Fruit fly (Drosophila melanogaster) whole organism, embryonic: ENCODE data around the gene pim.
A peak's percentile ranks its signal among the peaks of the same experiment; 100 is the strongest.

Source experiments
- Antp ChIP-seq: fragments of 200-800 bp; sonication (Bioruptor generic); optimal IDR thresholded peaks from 3 replicates; lab custom pipeline; 2016; ENCODE audit warnings: missing biosample characterization, missing genetic modification characterization
- Awh ChIP-seq: fragments of 200-800 bp; sonication (Bioruptor generic); IDR thresholded peaks from 2 replicates; pipeline ENCODE4, ENCODE4 v1.3.6; 2022; ENCODE audit warnings: missing biosample characterization, missing genetic modification characterization
- Bdp1 ChIP-seq: fragments of 200-800 bp; sonication (Bioruptor generic); optimal IDR thresholded peaks from 3 replicates; lab custom pipeline; 2016; ENCODE audit warnings: missing biosample characterization, missing genetic modification characterization
- CG10267 ChIP-seq: fragments of 200-800 bp; sonication (Bioruptor generic); optimal IDR thresholded peaks from 2 replicates; lab custom pipeline; 2018; ENCODE audit warnings: missing biosample characterization, mild to moderate bottlenecking, missing genetic modification characterization, moderate library complexity
- CG11247 ChIP-seq: fragments of 200-800 bp; sonication (Bioruptor generic); IDR thresholded peaks from 2 replicates; pipeline ENCODE4 v1.3.6; 2022; ENCODE audit warnings: missing biosample characterization, missing genetic modification characterization
- CG13296 ChIP-seq: fragments of 200-800 bp; sonication (Bioruptor generic); optimal IDR thresholded peaks from 3 replicates; lab custom pipeline; 2018; ENCODE audit warnings: missing biosample characterization, mild to moderate bottlenecking, missing genetic modification characterization
- CG14014 ChIP-seq: fragments of 200-800 bp; sonication (Bioruptor generic); IDR thresholded peaks from 2 replicates; pipeline ENCODE4 v1.3.6; 2022; ENCODE audit warnings: missing biosample characterization, missing genetic modification characterization
- CG14860 ChIP-seq: fragments of 200-800 bp; sonication (Bioruptor generic); IDR thresholded peaks from 3 replicates; pipeline ENCODE4 v1.3.6; 2022; ENCODE audit warnings: missing biosample characterization, missing genetic modification characterization; ENCODE audit not compliant: partially characterized antibody
- CG1529 ChIP-seq: fragments of 200-800 bp; sonication (Bioruptor generic); optimal IDR thresholded peaks from 3 replicates; lab custom pipeline; 2018; ENCODE audit warnings: missing biosample characterization, missing genetic modification characterization
- CG16863 ChIP-seq: fragments of 200-800 bp; sonication (Bioruptor generic); optimal IDR thresholded peaks from 3 replicates; lab custom pipeline; 2016; ENCODE audit warnings: missing biosample characterization, missing genetic modification characterization
- CG17612 ChIP-seq: fragments of 200-800 bp; sonication (Bioruptor generic); IDR thresholded peaks from 2 replicates; pipeline ENCODE4 v1.3.6; 2022; ENCODE audit warnings: missing biosample characterization, missing genetic modification characterization
- CG18764 ChIP-seq: fragments of 200-800 bp; sonication (Bioruptor generic); optimal IDR thresholded peaks from 3 replicates; lab custom pipeline; 2016; ENCODE audit warnings: missing biosample characterization, missing genetic modification characterization
- CG2116 ChIP-seq: fragments of 200-800 bp; sonication (Bioruptor generic); optimal IDR thresholded peaks from 3 replicates; lab custom pipeline; 2018; ENCODE audit warnings: missing biosample characterization, mild to moderate bottlenecking, missing genetic modification characterization
- CG2202 ChIP-seq: fragments of 200-800 bp; sonication (Bioruptor generic); optimal IDR thresholded peaks from 2 replicates; lab custom pipeline; 2018; ENCODE audit warnings: missing biosample characterization, mild to moderate bottlenecking, missing genetic modification characterization
- CG31365 ChIP-seq: fragments of 200-800 bp; sonication (Bioruptor generic); optimal IDR thresholded peaks from 2 replicates; lab custom pipeline; 2018; ENCODE audit warnings: missing biosample characterization, mild to moderate bottlenecking, missing genetic modification characterization
- CG6689 ChIP-seq: fragments of 200-800 bp; sonication (Bioruptor generic); IDR thresholded peaks from 2 replicates; pipeline ENCODE4 v1.3.6; 2022; ENCODE audit warnings: missing biosample characterization, missing genetic modification characterization
- CG6854 ChIP-seq: fragments of 200-800 bp; sonication (Bioruptor generic); optimal IDR thresholded peaks from 3 replicates; lab custom pipeline; 2017; ENCODE audit warnings: missing biosample characterization, mild to moderate bottlenecking, missing genetic modification characterization
- CG8924 ChIP-seq: fragments of 200-800 bp; optimal IDR thresholded peaks from 3 replicates; lab custom pipeline; 2019; ENCODE audit warnings: missing biosample characterization, mild to moderate bottlenecking, missing genetic modification characterization, moderate library complexity
- CG9876 ChIP-seq: fragments of 200-800 bp; sonication (Bioruptor generic); optimal IDR thresholded peaks from 2 replicates; lab custom pipeline; 2016; ENCODE audit warnings: missing biosample characterization, missing genetic modification characterization
- CHES-1-like ChIP-seq: fragments of 200-800 bp; sonication (Bioruptor generic); optimal IDR thresholded peaks from 2 replicates; lab custom pipeline; 2016; ENCODE audit warnings: missing biosample characterization, missing genetic modification characterization
- CkIIα-i1 ChIP-seq: fragments of 200-800 bp; sonication (Bioruptor generic); IDR thresholded peaks from 2 replicates; pipeline ENCODE4 v1.3.6; 2022; ENCODE audit warnings: missing biosample characterization, missing genetic modification characterization
- Dbx ChIP-seq: fragments of 200-800 bp; sonication (Bioruptor generic); IDR thresholded peaks from 3 replicates; pipeline ENCODE4 v1.3.6; 2022; ENCODE audit warnings: missing biosample characterization, missing genetic modification characterization
- Doc2 ChIP-seq: fragments of 200-800 bp; sonication (Bioruptor generic); IDR thresholded peaks from 2 replicates; pipeline ENCODE4 v1.3.6; 2022; ENCODE audit warnings: missing biosample characterization, missing genetic modification characterization
- Doc3 ChIP-seq: fragments of 200-800 bp; sonication (Bioruptor generic); IDR thresholded peaks from 3 replicates; pipeline ENCODE4 v1.3.6; 2022; ENCODE audit warnings: missing biosample characterization, missing genetic modification characterization; ENCODE audit not compliant: partially characterized antibody
- Jarid2 ChIP-seq: fragments of 200-800 bp; sonication (Bioruptor generic); optimal IDR thresholded peaks from 3 replicates; lab custom pipeline; 2017; ENCODE audit warnings: mild to moderate bottlenecking, missing biosample characterization, missing genetic modification reagents, missing genetic modification characterization
- MESR4 ChIP-seq: fragments of 200-800 bp; sonication (Bioruptor generic); optimal IDR thresholded peaks from 2 replicates; lab custom pipeline; 2018; ENCODE audit warnings: missing biosample characterization, mild to moderate bottlenecking, missing genetic modification characterization, moderate library complexity
- NFAT ChIP-seq: fragments of 200-800 bp; sonication (Bioruptor generic); IDR thresholded peaks from 2 replicates; pipeline ENCODE4 v1.3.6; 2022; ENCODE audit warnings: missing biosample characterization, missing genetic modification characterization
- NK7.1 ChIP-seq: fragments of 200-800 bp; sonication (Bioruptor generic); optimal IDR thresholded peaks from 3 replicates; lab custom pipeline; 2016; ENCODE audit warnings: missing biosample characterization, missing genetic modification characterization
- NfI ChIP-seq: fragments of 200-800 bp; sonication (Bioruptor generic); optimal IDR thresholded peaks from 3 replicates; lab custom pipeline; 2018; ENCODE audit warnings: missing biosample characterization, mild to moderate bottlenecking, missing genetic modification characterization, moderate library complexity
- Six4 ChIP-seq: fragments of 200-800 bp; sonication (Bioruptor generic); optimal IDR thresholded peaks from 2 replicates; lab custom pipeline; 2016; ENCODE audit warnings: missing biosample characterization, missing genetic modification characterization
- ac ChIP-seq: fragments of 200-800 bp; sonication (Bioruptor generic); optimal IDR thresholded peaks from 3 replicates; lab custom pipeline; 2017; ENCODE audit warnings: missing biosample characterization, mild to moderate bottlenecking, missing genetic modification characterization
- bigmax ChIP-seq: fragments of 200-800 bp; sonication (Bioruptor generic); optimal IDR thresholded peaks from 2 replicates; lab custom pipeline; 2018; ENCODE audit warnings: missing biosample characterization, mild to moderate bottlenecking, missing genetic modification characterization
- dati ChIP-seq: fragments of 200-800 bp; sonication (Bioruptor generic); IDR thresholded peaks from 2 replicates; pipeline ENCODE4 v1.3.6; 2022; ENCODE audit warnings: missing biosample characterization, missing genetic modification characterization
- eyg ChIP-seq: fragments of 200-800 bp; sonication (Bioruptor generic); optimal IDR thresholded peaks from 3 replicates; lab custom pipeline; 2016; ENCODE audit warnings: missing biosample characterization, missing genetic modification characterization
- fd3F ChIP-seq: fragments of 200-800 bp; sonication (Bioruptor generic); optimal IDR thresholded peaks from 2 replicates; lab custom pipeline; 2018; ENCODE audit warnings: missing biosample characterization, mild to moderate bottlenecking, missing genetic modification characterization, moderate library complexity
- fd64A ChIP-seq: fragments of 200-800 bp; sonication (Bioruptor generic); optimal IDR thresholded peaks from 3 replicates; lab custom pipeline; 2018; ENCODE audit warnings: missing biosample characterization, mild to moderate bottlenecking, missing genetic modification characterization
- fd96Cb ChIP-seq: fragments of 200-800 bp; sonication (Bioruptor generic); optimal IDR thresholded peaks from 2 replicates; lab custom pipeline; 2018; ENCODE audit warnings: missing biosample characterization, mild to moderate bottlenecking, missing genetic modification characterization, moderate library complexity
- ftz-f1 ChIP-seq: fragments of 200-800 bp; sonication (Bioruptor generic); optimal IDR thresholded peaks from 2 replicates; lab custom pipeline; 2016; ENCODE audit warnings: missing biosample characterization, missing genetic modification characterization
- gem ChIP-seq: fragments of 200-800 bp; sonication (Bioruptor generic); optimal IDR thresholded peaks from 2 replicates; lab custom pipeline; 2019; ENCODE audit warnings: missing biosample characterization, mild to moderate bottlenecking, missing genetic modification characterization, moderate library complexity
- gsb-n ChIP-seq: fragments of 200-800 bp; sonication (Bioruptor generic); optimal IDR thresholded peaks from 3 replicates; lab custom pipeline; 2018; ENCODE audit warnings: missing biosample characterization, mild to moderate bottlenecking, missing genetic modification characterization
- h ChIP-seq: fragments of >200 bp; optimal IDR thresholded peaks from 2 replicates; lab custom pipeline; 2017
- hb ChIP-seq: fragments of 200-800 bp; sonication (Bioruptor generic); IDR thresholded peaks from 3 replicates; pipeline ENCODE4 v1.3.6; 2022; ENCODE audit warnings: missing biosample characterization, missing genetic modification characterization; ENCODE audit not compliant: partially characterized antibody
- jigr1 ChIP-seq: fragments of 200-800 bp; sonication (Bioruptor generic); IDR thresholded peaks from 3 replicates; pipeline ENCODE4 v1.3.6; 2022; ENCODE audit warnings: missing biosample characterization, missing genetic modification characterization
- jumu ChIP-seq: fragments of 200-800 bp; sonication (Bioruptor generic); optimal IDR thresholded peaks from 3 replicates; lab custom pipeline; 2016; ENCODE audit warnings: missing biosample characterization, missing genetic modification characterization
- nmo ChIP-seq: fragments of 200-800 bp; sonication (Bioruptor generic); optimal IDR thresholded peaks from 2 replicates; lab custom pipeline; 2018; ENCODE audit warnings: missing biosample characterization, mild to moderate bottlenecking, missing genetic modification characterization, moderate library complexity
- odd ChIP-seq: fragments of 200-800 bp; sonication (Bioruptor generic); optimal IDR thresholded peaks from 2 replicates; lab custom pipeline; 2017; ENCODE audit warnings: missing biosample characterization, mild to moderate bottlenecking, missing genetic modification characterization
- phol ChIP-seq: fragments of 200-800 bp; sonication (Bioruptor generic); optimal IDR thresholded peaks from 3 replicates; lab custom pipeline; 2018; ENCODE audit warnings: missing biosample characterization, mild to moderate bottlenecking, missing genetic modification characterization, moderate library complexity
- pum ChIP-seq: fragments of 200-800 bp; sonication (Bioruptor generic); optimal IDR thresholded peaks from 2 replicates; lab custom pipeline; 2016; ENCODE audit warnings: missing biosample characterization, missing genetic modification characterization
- tll ChIP-seq, 2 experiments: fragments of 200-800 bp in 1 of 2; fragments of >200 bp in 1 of 2; sonication (Bioruptor generic) in 1 of 2; optimal IDR thresholded peaks; 2 replicates each; lab custom pipeline; 2017 to 2019; ENCODE audit warnings: missing biosample characterization in 2 of 2, missing genetic modification characterization in 2 of 2, mild to moderate bottlenecking in 1 of 2, moderate library complexity in 1 of 2
- unc-4 ChIP-seq: fragments of 200-800 bp; sonication (Bioruptor generic); IDR thresholded peaks from 2 replicates; pipeline ENCODE4 v1.3.6; 2022; ENCODE audit warnings: missing biosample characterization, missing genetic modification characterization; ENCODE audit not compliant: partially characterized antibody

Gene pim

DNA sequence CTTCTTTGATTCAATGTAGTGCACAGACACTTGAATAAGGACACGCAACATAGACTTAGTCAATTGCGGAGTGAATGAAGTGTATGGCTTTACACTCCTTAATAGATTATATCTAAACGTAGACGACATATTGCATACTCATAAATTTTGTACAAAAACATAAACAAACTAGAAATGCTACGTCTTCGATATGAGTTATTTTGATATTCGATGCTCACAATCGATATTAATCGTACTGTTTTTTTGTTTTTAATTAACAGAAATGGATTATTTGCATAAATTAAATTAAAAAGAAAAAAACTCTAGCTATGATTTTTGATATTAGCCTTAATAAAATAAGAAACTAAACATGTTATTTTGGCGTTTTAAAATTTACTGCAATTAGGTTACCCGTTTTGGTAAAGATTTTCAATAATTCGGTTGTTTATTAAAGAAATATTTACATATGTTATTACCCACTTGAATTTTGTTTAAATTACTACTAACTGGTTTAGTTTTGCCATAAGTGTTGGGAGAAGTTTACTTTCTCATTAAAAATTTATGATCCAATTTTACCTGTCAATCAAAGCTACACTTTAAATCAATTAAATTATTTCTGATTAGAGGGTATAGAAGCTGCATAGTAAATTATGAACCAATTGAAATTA, 42.3 kb downstream of the pim start, which contains the start of the genes CG17768, LSm-4 and Ir31a (continued):
- TF ChIP-seq tll (GFP tag; optimal IDR thresholded peaks at IDR 0.05; lab: Kevin White, UChicago) (no peak), MESR4 (GFP tag; lab: Kevin White, UChicago) (peak; percentile 42), nmo (GFP tag; lab: Kevin White, UChicago) (peak; percentile 2), CG11247 (GFP tag; lab: Robert Waterston, UW) (no peak), fd3F (no peak), CG2116 (GFP tag; lab: Kevin White, UChicago) (peak; percentile 26), CG6854 (GFP tag; lab: Kevin White, UChicago) (no peak), Six4 (GFP tag; lab: Kevin White, UChicago) (no peak), phol (tag; lab: Kevin White, UChicago) (peak; percentile 11), CG10267 (tag; lab: Kevin White, UChicago) (peak; percentile 1), unc-4 (GFP tag; lab: Robert Waterston, UW) (peak; percentile 83), Doc2 (GFP tag; lab: Robert Waterston, UW) (no peak), h (lab: Kevin White, UChicago) (no peak), bigmax (no peak), Jarid2 (GFP tag; lab: Kevin White, UChicago) (no peak), NK7.1 (GFP tag; lab: Kevin White, UChicago) (no peak), CG14860 (GFP tag; lab: Robert Waterston, UW) (peak; percentile 68), Bdp1 (GFP tag; lab: Kevin White, UChicago) (no peak), fd96Cb (tag; lab: Kevin White, UChicago) (no peak), ftz-f1 (GFP tag; lab: Kevin White, UChicago) (no peak), CG14014 (GFP tag; lab: Robert Waterston, UW) (no peak), odd (GFP tag; lab: Kevin White, UChicago) (no peak), CG1529 (no peak), jumu (GFP tag; lab: Kevin White, UChicago) (no peak), Doc3 (peak; percentile 88)

DNA sequence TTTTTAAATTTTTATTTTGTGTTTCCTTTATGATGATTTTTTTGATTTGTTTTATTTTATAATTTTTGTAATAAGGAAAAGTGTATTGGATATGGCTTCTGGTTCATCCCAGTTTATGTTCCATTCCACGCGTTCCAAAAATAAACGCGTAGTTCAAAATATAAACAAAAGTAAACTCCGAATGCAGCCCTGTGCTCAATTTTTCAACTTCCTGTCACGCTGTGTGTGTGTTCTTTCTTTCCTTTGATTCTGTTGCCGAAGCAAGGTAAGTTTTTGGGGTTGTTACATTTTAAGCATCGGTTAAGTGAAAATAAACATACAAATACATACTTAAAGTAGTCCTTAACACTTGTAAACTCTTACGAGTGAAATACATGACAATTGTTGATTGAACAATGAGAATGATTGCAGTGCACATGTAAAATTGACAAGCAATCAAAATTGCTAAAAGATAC, 45.4 kb downstream of the pim start, which contains the start of the genes Ip259 and RpS27A:
Gene Ip259, plus strand, starts transcription at position 231 of the 455 bp plus-strand sequence.
Gene RpS27A, plus strand, starts transcription at position 231 of the 455 bp plus-strand sequence.
- TF ChIP-seq gsb-n (tag; lab: Kevin White, UChicago) (peak; percentile 67), Awh (GFP tag; lab: Robert Waterston, UW) (peak; percentile 75), ac (GFP tag; lab: Kevin White, UChicago) (peak; percentile 62), gem (no peak), CG17612 (GFP tag; lab: Robert Waterston, UW) (no peak), CG6689 (GFP tag; lab: Robert Waterston, UW) (peak; percentile 59), Dbx (GFP tag; lab: Robert Waterston, UW) (peak; percentile 88), dati (peak; percentile 58), CG16863 (GFP tag; lab: Kevin White, UChicago) (peak; percentile 47), CkIIα-i1 (GFP tag; lab: Robert Waterston, UW) (no peak), NFAT (GFP tag; lab: Robert Waterston, UW) (no peak; the same call in 1 of the 2 replicates), Antp (peak; percentile 61), CG13296 (GFP tag; lab: Kevin White, UChicago) (peak; percentile 79), CG9876 (GFP tag; lab: Kevin White, UChicago) (peak; percentile 84), CG2202 (tag; lab: Kevin White, UChicago) (peak; percentile 57), NfI (peak; percentile 93), CG8924 (tag; lab: Kevin White, UChicago) (peak; percentile 61), CHES-1-like (GFP tag; lab: Kevin White, UChicago) (peak; percentile 48), hb (GFP tag; lab: Robert Waterston, UW) (no peak), eyg (peak; percentile 41), jigr1 (GFP tag; lab: Robert Waterston, UW) (no peak), fd64A (GFP tag; lab: Kevin White, UChicago) (peak; percentile 66), pum (GFP tag; lab: Kevin White, UChicago) (peak; percentile 30), CG18764 (GFP tag; lab: Kevin White, UChicago) (peak; percentile 68), CG31365 (tag; lab: Kevin White, UChicago) (peak; percentile 42)
